Fruit fly (Drosophila melanogaster) whole organism, prepupa: ENCODE results near the gene tst.

ENCODE experiments used
- CG10631 ChIP-seq: fragments of 200-800 bp; sonication (Bioruptor generic); optimal IDR thresholded peaks from 2 replicates; lab custom pipeline; 2016; ENCODE audit warnings: missing biosample characterization, missing genetic modification characterization
- CG15336 ChIP-seq: fragments of 200-800 bp; sonication (Bioruptor generic); IDR thresholded peaks from 2 replicates; pipeline ENCODE4 v1.3.6; 2022; ENCODE audit warnings: missing biosample characterization, missing genetic modification characterization
- CG1621 ChIP-seq: fragments of 200-800 bp; sonication (Bioruptor generic); optimal IDR thresholded peaks from 3 replicates; lab custom pipeline; 2018; ENCODE audit warnings: missing biosample characterization, mild to moderate bottlenecking, missing genetic modification characterization
- CG6854 ChIP-seq: fragments of 200-800 bp; sonication (Bioruptor generic); optimal IDR thresholded peaks from 2 replicates; lab custom pipeline; 2017; ENCODE audit warnings: missing biosample characterization, mild to moderate bottlenecking, missing genetic modification characterization
- Hr38 ChIP-seq: sonication (Bioruptor generic); optimal IDR thresholded peaks from 2 replicates; lab custom pipeline; 2016; ENCODE audit warnings: missing biosample characterization, missing genetic modification characterization
- Hr39 ChIP-seq: fragments of 200-800 bp; sonication (Bioruptor generic); optimal IDR thresholded peaks from 2 replicates; lab custom pipeline; 2016; ENCODE audit warnings: missing biosample characterization, missing genetic modification characterization
- OdsH ChIP-seq: fragments of 200-800 bp; sonication (Bioruptor generic); optimal IDR thresholded peaks from 3 replicates; lab custom pipeline; 2016; ENCODE audit warnings: missing biosample characterization, missing genetic modification characterization
- acj6 ChIP-seq: fragments of 200-800 bp; sonication (Bioruptor generic); optimal IDR thresholded peaks from 3 replicates; lab custom pipeline; 2016; ENCODE audit warnings: missing biosample characterization, missing genetic modification characterization
- dsx ChIP-seq: fragments of 200-800 bp; optimal IDR thresholded peaks from 3 replicates; lab custom pipeline; 2019; ENCODE audit warnings: missing biosample characterization, mild to moderate bottlenecking, missing genetic modification characterization, moderate library complexity; ENCODE audit not compliant: poor library complexity, severe bottlenecking
- fd85E ChIP-seq: fragments of 200-800 bp; sonication (Bioruptor generic); optimal IDR thresholded peaks from 3 replicates; lab custom pipeline; 2016; ENCODE audit warnings: missing biosample characterization, missing genetic modification characterization
- lz ChIP-seq: fragments of 200-800 bp; sonication (Bioruptor generic); optimal IDR thresholded peaks from 3 replicates; lab custom pipeline; 2016; ENCODE audit warnings: missing biosample characterization, missing genetic modification characterization
- spab ChIP-seq: fragments of 200-800 bp; sonication (Bioruptor generic); optimal IDR thresholded peaks from 2 replicates; lab custom pipeline; 2017; ENCODE audit warnings: missing biosample characterization, mild to moderate bottlenecking, missing genetic modification characterization, missing genetic modification reagents

DNA sequence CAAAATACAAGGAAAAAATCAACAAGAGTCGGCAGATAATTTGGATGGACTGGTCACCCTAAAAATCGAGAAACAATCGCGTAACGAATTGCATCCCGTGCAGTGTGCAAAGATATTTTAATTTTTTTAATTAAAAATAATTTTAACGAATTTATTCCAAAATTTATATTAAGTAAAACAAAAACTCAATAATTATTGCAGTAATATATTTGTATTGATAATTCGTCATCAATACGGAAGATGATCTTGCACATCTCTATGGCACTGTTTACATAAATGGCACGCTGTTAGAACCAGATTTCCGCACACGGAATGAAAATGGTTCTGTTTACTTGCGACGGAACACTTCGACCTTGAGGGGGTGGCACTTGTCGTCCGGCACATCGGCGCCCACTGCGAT lies at the start of gene tst:
- TF ChIP-seq dsx (GFP tag; lab: Kevin White, UChicago) (peak; percentile 85), CG10631 (peak; percentile 96), spab (GFP tag; lab: Kevin White, UChicago) (peak; percentile 67), CG15336 (GFP tag; lab: Robert Waterston, UW) (peak; percentile 89), Hr39 (GFP tag; lab: Kevin White, UChicago) (peak; percentile 77), OdsH (GFP tag; lab: Kevin White, UChicago) (peak; percentile 92), lz (GFP tag; lab: Kevin White, UChicago) (peak; percentile 78), acj6 (GFP tag; lab: Kevin White, UChicago) (peak; percentile 90), CG1621 (peak; percentile 61), CG6854 (GFP tag; lab: Kevin White, UChicago) (peak; percentile 29), Hr38 (GFP tag; lab: Kevin White, UChicago) (no peak), fd85E (peak; percentile 10)
